Fruit fly (Drosophila melanogaster) whole organism, wandering third instar larva: Measurements from ENCODE around the gene CG43439.

Source experiments
- Abd-B ChIP-seq: fragments of >200 bp; optimal IDR thresholded peaks from 2 replicates; lab custom pipeline; 2017; ENCODE audit warnings: missing biosample characterization, missing genetic modification characterization
- CG32264 ChIP-seq: fragments of 200-800 bp; sonication (Bioruptor generic); optimal IDR thresholded peaks from 2 replicates; lab custom pipeline; 2016; ENCODE audit warnings: missing biosample characterization, missing genetic modification characterization
- CrebA ChIP-seq: fragments of 200-800 bp; sonication (Bioruptor generic); optimal IDR thresholded peaks from 2 replicates; lab custom pipeline; 2016; ENCODE audit warnings: missing biosample characterization, mild to moderate bottlenecking, missing genetic modification characterization, borderline replicate concordance
- Dfd ChIP-seq: fragments of >200 bp; optimal IDR thresholded peaks from 2 replicates; lab custom pipeline; 2017; ENCODE audit warnings: missing biosample characterization, missing genetic modification characterization
- Dif ChIP-seq: fragments of 200-275, 200-300 bp; sonication (Bioruptor generic); optimal IDR thresholded peaks from 2 replicates; lab custom pipeline; 2018; ENCODE audit warnings: missing biosample characterization, missing genetic modification characterization; ENCODE audit not compliant: partially characterized antibody
- GATAd ChIP-seq: sonication (Bioruptor generic); optimal IDR thresholded peaks from 2 replicates; lab custom pipeline; 2016; ENCODE audit warnings: missing biosample characterization, missing genetic modification characterization
- HLH106 ChIP-seq: fragments of 200-800 bp; optimal IDR thresholded peaks from 3 replicates; lab custom pipeline; 2019; ENCODE audit warnings: missing biosample characterization, mild to moderate bottlenecking, missing genetic modification characterization, moderate library complexity
- Hr78 ChIP-seq: fragments of >200 bp; optimal IDR thresholded peaks from 2 replicates; lab custom pipeline; 2017; ENCODE audit warnings: missing biosample characterization, missing genetic modification characterization
- Hr83 ChIP-seq: fragments of 200-300 bp; sonication (Bioruptor generic); optimal IDR thresholded peaks from 2 replicates; lab custom pipeline; 2016; ENCODE audit warnings: missing biosample characterization, mild to moderate bottlenecking, missing genetic modification characterization, moderate library complexity; ENCODE audit not compliant: poor library complexity, severe bottlenecking
- Mio ChIP-seq: sonication (Bioruptor generic); optimal IDR thresholded peaks from 2 replicates; lab custom pipeline; 2016; ENCODE audit warnings: missing biosample characterization, missing genetic modification characterization
- Myc ChIP-seq: fragments of >200 bp; optimal IDR thresholded peaks from 2 replicates; lab custom pipeline; 2017
- N ChIP-seq: fragments of >200 bp; optimal IDR thresholded peaks from 2 replicates; lab custom pipeline; 2018; ENCODE audit warnings: missing biosample characterization, missing external identifiers, missing genetic modification characterization
- OdsH ChIP-seq: fragments of 200-800 bp; sonication (Bioruptor generic); optimal IDR thresholded peaks from 2 replicates; lab custom pipeline; 2016; ENCODE audit warnings: missing biosample characterization, mild to moderate bottlenecking, missing genetic modification characterization
- Rel ChIP-seq, 2 experiments: fragments of 200-800 bp; sonication (Bioruptor generic) in 1 of 2; optimal IDR thresholded peaks; 2 replicates in 1 of 2; 3 replicates in 1 of 2; lab custom pipeline; 2016 to 2019; ENCODE audit warnings: mild to moderate bottlenecking in 2 of 2, missing biosample characterization in 2 of 2, missing genetic modification characterization in 2 of 2, moderate library complexity in 1 of 2
- Sp1 ChIP-seq: fragments of 200-800 bp; sonication (Bioruptor generic); optimal IDR thresholded peaks from 3 replicates; lab custom pipeline; 2019; ENCODE audit warnings: missing biosample characterization, mild to moderate bottlenecking, missing genetic modification characterization, moderate library complexity
- br ChIP-seq: fragments of 200-800 bp; sonication (Bioruptor generic); optimal IDR thresholded peaks from 2 replicates; lab custom pipeline; 2016; ENCODE audit warnings: missing biosample characterization, missing genetic modification characterization
- brk ChIP-seq: fragments of 200-800 bp; sonication (Bioruptor generic); optimal IDR thresholded peaks from 2 replicates; lab custom pipeline; 2016; ENCODE audit warnings: missing biosample characterization, mild to moderate bottlenecking, missing genetic modification characterization
- dmrt93B ChIP-seq: fragments of 200-800 bp; sonication (Bioruptor generic); optimal IDR thresholded peaks from 2 replicates; lab custom pipeline; 2018; ENCODE audit warnings: missing biosample characterization, mild to moderate bottlenecking, missing genetic modification characterization
- dsf ChIP-seq: sonication (Bioruptor generic); optimal IDR thresholded peaks from 2 replicates; lab custom pipeline; 2016; ENCODE audit warnings: missing biosample characterization, missing genetic modification characterization, borderline replicate concordance
- foxo ChIP-seq, 2 experiments: fragments of 200-800 bp; sonication (Bioruptor generic); optimal IDR thresholded peaks; 2 replicates in 1 of 2; 3 replicates in 1 of 2; lab custom pipeline; 2016 to 2017; ENCODE audit warnings: missing biosample characterization in 2 of 2, missing genetic modification characterization in 2 of 2
- h ChIP-seq: fragments of 200-800 bp; sonication (Bioruptor generic); optimal IDR thresholded peaks from 3 replicates; lab custom pipeline; 2016; ENCODE audit warnings: missing biosample characterization, mild to moderate bottlenecking, missing genetic modification characterization
- jim ChIP-seq: fragments of 175-275, 200-325 bp; sonication (Bioruptor generic); optimal IDR thresholded peaks from 2 replicates; lab custom pipeline; 2016; ENCODE audit warnings: missing biosample characterization, mild to moderate bottlenecking, missing genetic modification characterization
- lola ChIP-seq: fragments of >200 bp; optimal IDR thresholded peaks from 2 replicates; lab custom pipeline; 2017; ENCODE audit warnings: missing biosample characterization, missing genetic modification characterization
- rgr ChIP-seq: fragments of 200-800 bp; sonication (Bioruptor generic); optimal IDR thresholded peaks from 3 replicates; lab custom pipeline; 2016; ENCODE audit warnings: missing biosample characterization, mild to moderate bottlenecking, missing genetic modification characterization
- sv ChIP-seq: fragments of 200-800 bp; sonication (Bioruptor generic); optimal IDR thresholded peaks from 3 replicates; lab custom pipeline; 2016; ENCODE audit warnings: missing biosample characterization, missing genetic modification characterization
- tai ChIP-seq: sonication (Bioruptor generic); optimal IDR thresholded peaks from 2 replicates; lab custom pipeline; 2016; ENCODE audit warnings: missing biosample characterization, missing genetic modification characterization
- usp ChIP-seq: fragments of >200 bp; optimal IDR thresholded peaks from 2 replicates; lab custom pipeline; 2017; ENCODE audit warnings: missing biosample characterization, missing genetic modification characterization

CG43439 gene

DNA sequence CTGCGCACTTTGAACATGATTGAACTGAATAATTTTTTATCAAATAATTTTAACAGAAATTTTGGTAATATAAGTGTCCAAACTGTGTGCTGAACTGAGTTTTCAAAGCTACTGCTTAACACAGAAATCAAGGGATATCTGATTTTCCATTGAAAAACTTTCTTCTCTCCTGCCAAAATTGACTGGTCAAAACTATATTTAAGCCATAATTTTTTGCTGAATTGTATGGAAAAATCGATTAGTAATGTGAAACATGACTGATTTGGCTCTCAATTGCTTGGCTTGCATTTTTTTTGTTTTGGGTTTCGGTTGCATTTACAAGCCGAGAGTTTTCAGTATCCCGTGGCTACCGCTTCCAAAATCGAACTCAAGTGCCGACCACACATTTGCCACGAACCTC, at the start of gene CG43439, which contains the start of gene CG32388:
CG43439 (minus strand) TSS at position 101 of the 400 bp plus-strand sequence.
CG32388 (minus strand) TSS at position 101 of the 400 bp plus-strand sequence.
- no peak for TF ChIP-seq CG32264 (GFP tag; lab: Kevin White, UChicago)
- TF ChIP-seq HLH106: no peak
- TF ChIP-seq GATAd (GFP tag; lab: Kevin White, UChicago): no peak
- TF ChIP-seq dmrt93B (GFP tag; lab: Kevin White, UChicago): no peak
- no peak for TF ChIP-seq br
- no peak for TF ChIP-seq Mio (GFP tag; lab: Kevin White, UChicago)
- no peak for TF ChIP-seq CrebA
- no peak for TF ChIP-seq brk (GFP tag; lab: Kevin White, UChicago)
- TF ChIP-seq, all 38 proteins: peak for 0

DNA sequence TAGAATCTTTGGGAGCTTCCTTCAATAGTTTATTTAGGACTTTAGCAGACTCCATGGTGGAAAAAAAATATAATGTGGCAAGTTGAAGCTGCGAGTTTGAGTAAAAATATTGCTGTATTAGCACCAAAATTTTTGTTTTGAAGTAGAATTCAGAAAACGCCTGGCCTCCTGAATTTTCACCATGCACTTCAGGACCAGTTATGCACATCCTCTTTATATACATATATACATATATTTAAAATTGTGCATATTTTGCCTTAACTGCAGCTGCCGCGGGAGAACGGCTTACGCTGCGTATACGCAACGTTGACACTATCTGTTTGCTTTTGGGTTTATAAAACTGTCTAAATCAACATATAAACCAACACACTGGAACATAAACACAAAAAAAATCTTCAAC, 42.3 kb upstream of the CG43439 start, which contains the start of gene CG17744:
CG17744 (minus strand) TSS at position 101 of the 400 bp plus-strand sequence.
- TF ChIP-seq Rel (GFP tag; optimal IDR thresholded peaks at IDR 0.05; lab: Kevin White, UChicago): no peak
- no peak for TF ChIP-seq Rel (tag; optimal IDR thresholded peaks at IDR 0.05; lab: Kevin White, UChicago)
- no peak for TF ChIP-seq brk (GFP tag; lab: Kevin White, UChicago)
- no peak for TF ChIP-seq usp (GFP tag; lab: Kevin White, UChicago)
- TF ChIP-seq HLH106: no peak
- TF ChIP-seq OdsH: no peak
- TF ChIP-seq Dif (GFP tag; lab: Kevin White, UChicago): no peak
- TF ChIP-seq lola: no peak
- no peak for TF ChIP-seq Hr78 (GFP tag; lab: Kevin White, UChicago)
- no peak for TF ChIP-seq foxo (GFP tag; optimal IDR thresholded peaks at IDR 0.05; lab: Kevin White, UChicago)
- TF ChIP-seq Sp1: no peak
- no peak for TF ChIP-seq h (GFP tag; lab: Kevin White, UChicago)
- no peak for TF ChIP-seq sv (GFP tag; lab: Kevin White, UChicago)
- no peak for TF ChIP-seq Mio (GFP tag; lab: Kevin White, UChicago)
- no peak for TF ChIP-seq Myc (lab: Kevin White, UChicago)
- TF ChIP-seq dmrt93B (GFP tag; lab: Kevin White, UChicago): no peak

DNA sequence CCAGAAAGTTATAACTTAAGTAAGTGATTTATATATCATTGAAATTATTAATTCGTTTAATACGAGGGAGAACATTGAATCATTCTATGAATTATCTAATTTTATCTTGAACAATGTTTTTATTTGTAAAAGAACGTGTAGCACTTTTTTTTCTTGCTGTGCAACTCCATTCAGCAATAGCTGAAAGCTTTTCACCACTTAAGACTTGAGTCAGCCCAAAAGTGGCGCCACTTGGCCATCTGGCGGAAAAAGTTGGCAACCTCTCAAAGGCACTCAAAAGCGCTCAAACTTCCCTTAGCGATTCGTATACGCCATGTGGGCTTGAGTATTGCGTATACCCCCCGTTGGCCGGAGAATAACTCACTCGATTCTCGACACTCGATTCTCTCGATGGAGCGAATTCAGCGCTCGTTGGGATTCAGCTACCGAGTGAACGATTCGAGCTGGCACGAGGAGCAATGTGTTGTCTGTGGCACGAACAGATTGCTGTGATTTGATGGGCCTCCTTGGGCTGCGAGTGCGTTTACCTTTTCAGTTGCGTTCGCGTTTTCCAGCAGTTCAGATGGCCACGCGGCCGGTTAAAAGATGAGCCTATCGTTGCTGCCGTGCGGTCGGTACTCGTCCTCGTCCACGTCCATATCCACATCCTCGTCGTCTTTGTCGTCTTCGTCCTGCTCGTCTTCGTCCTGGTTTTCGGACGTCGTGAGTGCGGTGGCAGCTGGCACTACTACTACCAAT, 29.4 kb upstream of the CG43439 start:
- peak; percentile 0 for TF ChIP-seq Myc (lab: Kevin White, UChicago)
- no peak for TF ChIP-seq usp (GFP tag; lab: Kevin White, UChicago)

DNA sequence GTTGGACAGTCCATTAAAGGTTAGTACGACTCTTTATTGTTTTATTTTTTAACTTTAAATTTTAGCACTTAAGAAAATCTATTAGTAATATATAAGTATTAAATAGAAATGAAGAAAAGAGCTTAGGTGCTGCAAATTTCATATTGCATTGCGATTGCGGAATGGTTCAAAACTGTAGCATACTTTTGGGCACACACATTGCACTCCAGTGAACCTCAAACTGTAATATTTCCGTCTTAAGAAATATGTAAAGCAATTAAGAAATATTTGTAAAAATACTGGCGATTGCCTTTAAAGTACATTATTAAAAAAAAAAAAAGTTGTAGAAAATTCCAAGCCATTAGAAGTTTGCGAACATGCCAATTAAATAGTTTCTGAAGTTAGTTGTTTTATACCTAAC, 27.9 kb upstream of the CG43439 start:
- TF ChIP-seq GATAd (GFP tag; lab: Kevin White, UChicago) (no peak), Myc (lab: Kevin White, UChicago) (peak; percentile 38)

DNA sequence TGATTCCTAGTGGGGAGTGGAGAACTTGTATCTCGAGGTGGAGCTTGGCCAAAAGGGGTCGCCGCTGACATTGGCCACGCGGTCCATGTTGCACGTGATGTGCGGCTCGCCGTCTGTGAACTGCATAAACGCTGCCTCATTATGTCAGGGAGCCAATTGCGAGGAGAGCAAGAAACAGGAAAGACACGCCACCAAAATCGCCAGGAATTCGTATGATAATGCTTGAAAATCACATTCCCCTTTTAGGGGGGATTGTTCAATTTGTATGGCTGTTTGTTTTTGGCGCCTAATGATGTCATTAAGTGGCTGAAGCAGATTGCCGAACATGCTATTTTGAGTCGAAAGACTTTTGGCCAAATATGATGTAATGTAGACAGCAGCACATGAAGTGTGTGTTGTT, 25.5 kb upstream of the CG43439 start:
- no peak for TF ChIP-seq sv (GFP tag; lab: Kevin White, UChicago)
- no peak for TF ChIP-seq Dfd (GFP tag; lab: Kevin White, UChicago)
- TF ChIP-seq Dif (GFP tag; lab: Kevin White, UChicago): no peak
- no peak for TF ChIP-seq OdsH
- TF ChIP-seq Hr78 (GFP tag; lab: Kevin White, UChicago): no peak
- no peak for TF ChIP-seq dmrt93B (GFP tag; lab: Kevin White, UChicago)
- TF ChIP-seq Hr83 (GFP tag; lab: Kevin White, UChicago): no peak
- no peak for TF ChIP-seq CG32264 (GFP tag; lab: Kevin White, UChicago)
- no peak for TF ChIP-seq N (GFP tag; lab: Kevin White, UChicago)
- TF ChIP-seq dsf (GFP tag; lab: Kevin White, UChicago): no peak
- TF ChIP-seq jim: no peak
- TF ChIP-seq rgr (GFP tag; lab: Kevin White, UChicago): no peak
- TF ChIP-seq tai (GFP tag; lab: Kevin White, UChicago): no peak
- no peak for TF ChIP-seq br
- no peak for TF ChIP-seq CrebA
- no peak for TF ChIP-seq foxo (GFP tag; optimal IDR thresholded peaks at IDR 0.05; lab: Kevin White, UChicago)
- TF ChIP-seq Rel (GFP tag; optimal IDR thresholded peaks at IDR 0.05; lab: Kevin White, UChicago): no peak
- TF ChIP-seq Rel (tag; optimal IDR thresholded peaks at IDR 0.05; lab: Kevin White, UChicago): no peak
- TF ChIP-seq Abd-B (GFP tag; lab: Kevin White, UChicago): no peak

DNA sequence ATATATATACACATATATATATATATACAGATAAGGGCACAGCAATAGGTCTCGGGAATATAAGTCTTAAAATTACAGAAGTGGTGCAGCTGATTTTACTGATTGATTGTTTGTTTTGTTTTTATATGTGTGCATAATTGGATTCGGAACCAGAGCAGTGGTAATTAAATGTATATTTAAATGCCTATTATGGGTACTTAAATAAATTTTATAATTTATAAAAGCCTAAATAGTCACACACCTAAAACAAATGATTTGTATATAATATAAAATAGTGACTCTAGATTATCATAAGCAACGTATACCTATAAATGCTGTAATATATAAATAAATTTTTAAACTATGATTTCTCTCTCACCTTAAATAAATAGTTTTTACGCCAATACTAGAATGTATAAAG, 25.0 kb upstream of the CG43439 start:
- TF ChIP-seq N (GFP tag; lab: Kevin White, UChicago) (no peak), foxo (GFP tag; optimal IDR thresholded peaks at IDR 0.05; lab: Kevin White, UChicago) (no peak)
